Worm (Caenorhabditis elegans): ENCODE measurements around the gene ZC262.4.

DNA sequence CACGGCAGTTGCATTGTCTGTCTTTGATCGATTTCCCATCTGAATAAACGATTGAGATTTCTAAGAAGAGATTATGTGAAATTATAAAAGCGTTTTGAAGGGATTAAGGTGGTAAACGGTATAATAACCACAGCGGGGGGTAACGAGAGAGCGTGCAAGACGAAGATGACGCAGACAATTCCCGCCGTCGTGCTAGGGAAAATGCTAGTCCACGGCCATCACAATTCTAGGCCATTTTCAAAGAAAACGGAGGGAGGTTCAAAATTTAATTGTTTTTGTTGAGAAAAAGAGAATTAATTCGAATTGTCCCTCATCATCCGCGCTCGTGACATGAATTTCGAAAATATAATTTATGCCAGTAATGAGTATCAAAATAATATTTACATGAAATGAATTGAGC, 15.2 kb downstream of the ZC262.4 start, which contains the start of gene F10E9.11:
- TF ChIP-seq pha-4 (tag; optimal IDR thresholded peaks at IDR 0.05) (no peak), fkh-6 (tag; optimal IDR thresholded peaks at IDR 0.05) (peak; percentile 56), nhr-11 (tag; optimal IDR thresholded peaks at IDR 0.05) (no peak)

Data from whole organism, late embryonic.